Worm (Caenorhabditis elegans): ENCODE measurements around the gene K07G6.1.

K07G6.1 gene

DNA sequence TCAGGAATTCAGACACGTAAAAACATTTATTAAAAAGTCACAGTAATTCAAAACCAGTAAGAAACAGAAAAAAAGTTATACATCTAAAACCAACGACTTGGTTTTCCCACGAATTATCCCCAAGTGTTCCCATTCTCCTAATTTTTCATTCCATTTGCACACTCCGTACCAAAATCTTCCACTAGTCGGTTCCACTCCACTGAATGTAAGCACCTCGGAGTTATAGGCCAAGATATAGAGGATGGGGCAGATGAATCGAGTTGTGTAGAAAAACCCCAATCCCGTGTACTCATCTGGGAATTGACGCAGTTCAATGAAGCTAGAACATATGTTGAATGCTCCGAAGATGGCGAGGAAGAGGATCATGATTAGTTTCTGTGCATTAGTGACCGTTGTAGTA is 45.9 kb downstream of the K07G6.1 start:
- TF ChIP-seq lin-40 (tag; optimal IDR thresholded peaks at IDR 0.05) (no peak), him-1 (tag; optimal IDR thresholded peaks at IDR 0.05) (no peak), F22D6.2 (tag; optimal IDR thresholded peaks at IDR 0.05) (no peak), B0336.3 (GFP tag; IDR thresholded peaks at IDR 0.05) (no peak), somi-1 (GFP tag; optimal IDR thresholded peaks at IDR 0.05) (no peak), ztf-28 (GFP tag; IDR thresholded peaks at IDR 0.05) (no peak), C06A6.2 (GFP tag; conservative IDR thresholded peaks at IDR 0.05) (no peak), hlh-26 (GFP tag; conservative IDR thresholded peaks at IDR 0.05) (no peak), dpff-1 (tag; optimal IDR thresholded peaks at IDR 0.05) (no peak), lin-54 (GFP tag; optimal IDR thresholded peaks at IDR 0.05) (no peak), ztf-25 (GFP tag; IDR thresholded peaks at IDR 0.05) (no peak), Y67H2A.10 (GFP tag; conservative IDR thresholded peaks at IDR 0.05) (no peak), madf-6 (GFP tag; IDR thresholded peaks at IDR 0.05) (no peak), Y56A3A.18 (GFP tag; IDR thresholded peaks at IDR 0.05) (no peak), sdz-38 (tag; optimal IDR thresholded peaks at IDR 0.05) (no peak), repo-1 (tag; optimal IDR thresholded peaks at IDR 0.05) (no peak), lsy-27 (tag; optimal IDR thresholded peaks at IDR 0.05; ENCODE audit: borderline replicate concordance, insufficient read depth) (no peak)

ce11 chrII:1788087-1788486 is 46.7 kb downstream of the K07G6.1 start, which contains the start of the genes C08F1.6 and fbxb-13:
TSS of gene C08F1.6 (minus strand) at chrII:1788187.
TSS of gene fbxb-13 (plus strand) at chrII:1788277.
- no peak for TF ChIP-seq fkh-3 (tag; optimal IDR thresholded peaks at IDR 0.05)
- no peak for TF ChIP-seq F39B2.1 (GFP tag; IDR thresholded peaks at IDR 0.05)
- no peak for TF ChIP-seq nfya-2 (GFP tag; IDR thresholded peaks at IDR 0.05)
- TF ChIP-seq K11D2.4 (GFP tag; IDR thresholded peaks at IDR 0.05), result no peak
- TF ChIP-seq pbrm-1 (GFP tag; IDR thresholded peaks at IDR 0.05), result no peak
- TF ChIP-seq chd-7 (tag; optimal IDR thresholded peaks at IDR 0.05), result no peak
- no peak for TF ChIP-seq rpc-1 (optimal IDR thresholded peaks at IDR 0.05)
- no peak for TF ChIP-seq rpc-1 (tag; optimal IDR thresholded peaks at IDR 0.05)
